Fruit fly (Drosophila melanogaster) whole organism, pupa: ENCODE results near the gene HP1e.

Experiments used
- CG10348 ChIP-seq: fragments of 200-800 bp; sonication (Bioruptor generic); IDR thresholded peaks from 2 replicates; pipeline ENCODE4 v1.3.6; 2022; ENCODE audit warnings: missing biosample characterization, missing genetic modification characterization
- CG12605 ChIP-seq: fragments of 200-800 bp; sonication (Bioruptor generic); IDR thresholded peaks from 2 replicates; pipeline ENCODE4 v1.3.6; 2022; ENCODE audit warnings: missing biosample characterization, missing genetic modification characterization
- CG13204 ChIP-seq: fragments of 200-800 bp; sonication (Bioruptor generic); optimal IDR thresholded peaks from 2 replicates; lab custom pipeline; 2018; ENCODE audit warnings: missing biosample characterization, mild to moderate bottlenecking, missing genetic modification characterization, moderate library complexity
- CG14655 ChIP-seq: fragments of 200-800 bp; sonication (Bioruptor generic); optimal IDR thresholded peaks from 3 replicates; lab custom pipeline; 2017; ENCODE audit warnings: mild to moderate bottlenecking, missing biosample characterization, missing genetic modification reagents, missing genetic modification characterization
- CG15710 ChIP-seq: fragments of 200-800 bp; sonication (Bioruptor generic); optimal IDR thresholded peaks from 2 replicates; lab custom pipeline; 2018; ENCODE audit warnings: missing biosample characterization, mild to moderate bottlenecking, missing genetic modification characterization, moderate library complexity
- CG17806 ChIP-seq: fragments of 200-800 bp; sonication (Bioruptor generic); optimal IDR thresholded peaks from 2 replicates; lab custom pipeline; 2018; ENCODE audit warnings: missing biosample characterization, mild to moderate bottlenecking, missing genetic modification characterization, moderate library complexity
- CG32121 ChIP-seq: fragments of 200-800 bp; sonication (Bioruptor generic); IDR thresholded peaks from 2 replicates; pipeline ENCODE4 v1.3.6; 2022; ENCODE audit warnings: missing biosample characterization, missing genetic modification characterization
- CG34367 ChIP-seq: fragments of 200-800 bp; sonication (Bioruptor generic); optimal IDR thresholded peaks from 2 replicates; lab custom pipeline; 2018; ENCODE audit warnings: missing biosample characterization, mild to moderate bottlenecking, missing genetic modification characterization
- CG4496 ChIP-seq: fragments of 200-800 bp; sonication (Bioruptor generic); IDR thresholded peaks from 3 replicates; pipeline ENCODE4 v1.3.6; 2022; ENCODE audit warnings: missing biosample characterization, missing genetic modification characterization
- CG8159 ChIP-seq: fragments of 200-800 bp; sonication (Bioruptor generic); optimal IDR thresholded peaks from 3 replicates; lab custom pipeline; 2018; ENCODE audit warnings: missing biosample characterization, mild to moderate bottlenecking, missing genetic modification characterization, moderate library complexity
- CG8301 ChIP-seq: fragments of 200-800 bp; sonication (Bioruptor generic); optimal IDR thresholded peaks from 2 replicates; lab custom pipeline; 2018; ENCODE audit warnings: missing biosample characterization, mild to moderate bottlenecking, missing genetic modification characterization
- CG9948 ChIP-seq: fragments of 200-800 bp; sonication (Bioruptor generic); optimal IDR thresholded peaks from 2 replicates; lab custom pipeline; 2018; ENCODE audit warnings: missing biosample characterization, mild to moderate bottlenecking, missing genetic modification characterization, moderate library complexity
- D1 ChIP-seq: fragments of 200-800 bp; sonication (Bioruptor generic); optimal IDR thresholded peaks from 2 replicates; lab custom pipeline; 2018; ENCODE audit warnings: missing biosample characterization, mild to moderate bottlenecking, missing genetic modification characterization, moderate library complexity
- EcR ChIP-seq: fragments of 200-800 bp; sonication (Bioruptor generic); optimal IDR thresholded peaks from 3 replicates; lab custom pipeline; 2019; ENCODE audit warnings: missing biosample characterization, missing genetic modification characterization, mild to moderate bottlenecking, moderate library complexity, missing genetic modification reagents
- Ets98B ChIP-seq: fragments of 200-800 bp; sonication (Bioruptor generic); IDR thresholded peaks from 2 replicates; pipeline ENCODE4 v1.3.6; 2022; ENCODE audit warnings: missing biosample characterization, missing genetic modification characterization
- Pif1A ChIP-seq: fragments of 200-800 bp; sonication (Bioruptor generic); optimal IDR thresholded peaks from 3 replicates; lab custom pipeline; 2016; ENCODE audit warnings: missing biosample characterization, missing genetic modification characterization
- Pif1B ChIP-seq: fragments of 200-800 bp; sonication (Bioruptor generic); optimal IDR thresholded peaks from 3 replicates; lab custom pipeline; 2016; ENCODE audit warnings: missing biosample characterization, missing genetic modification characterization
- Snoo ChIP-seq: fragments of 200-800 bp; sonication (Bioruptor generic); optimal IDR thresholded peaks from 3 replicates; lab custom pipeline; 2017; ENCODE audit warnings: missing biosample characterization, mild to moderate bottlenecking, missing genetic modification characterization, inconsistent platforms
- fd96Ca ChIP-seq: fragments of 200-800 bp; sonication (Bioruptor generic); IDR thresholded peaks from 3 replicates; pipeline ENCODE4 v1.3.6; 2022; ENCODE audit warnings: missing biosample characterization, missing genetic modification characterization
- gl ChIP-seq: fragments of 200-800 bp; sonication (Bioruptor generic); optimal IDR thresholded peaks from 2 replicates; lab custom pipeline; 2018; ENCODE audit warnings: missing biosample characterization, mild to moderate bottlenecking, missing genetic modification characterization
- rn ChIP-seq: fragments of 200-800 bp; sonication (Bioruptor generic); IDR thresholded peaks from 2 replicates; pipeline ENCODE4 v1.3.6; 2022; ENCODE audit warnings: missing biosample characterization, missing genetic modification characterization

Gene HP1e

DNA sequence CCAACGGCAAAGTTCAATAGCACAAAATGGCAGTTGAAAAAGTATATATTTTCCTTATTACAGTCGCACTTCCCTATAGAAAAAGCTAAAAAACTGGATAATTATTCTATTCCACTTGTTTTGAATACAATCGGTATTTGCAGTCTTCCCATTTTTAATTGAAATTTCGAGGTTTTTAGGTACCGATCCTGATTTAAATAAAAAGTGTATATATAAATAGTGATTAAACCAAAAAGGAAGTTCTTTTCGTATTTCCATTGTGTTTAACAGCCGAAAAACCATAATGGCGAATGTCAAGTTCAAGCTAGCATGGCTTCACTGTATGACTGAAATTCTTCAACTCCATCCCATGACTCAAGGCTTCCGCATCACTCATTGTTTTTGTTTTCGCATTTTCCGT lies 25.0 kb downstream of the HP1e start:
- TF ChIP-seq CG10348 (GFP tag; lab: Robert Waterston, UW), result no peak
- peak; percentile 41 for TF ChIP-seq CG8159 (tag; lab: Kevin White, UChicago)
- no peak for TF ChIP-seq D1 (tag; lab: Kevin White, UChicago)
- TF ChIP-seq CG14655, result peak; percentile 61
- TF ChIP-seq CG15710 (tag; lab: Kevin White, UChicago), result peak; percentile 64
- peak; percentile 0 for TF ChIP-seq Pif1B (GFP tag; lab: Kevin White, UChicago)
- TF ChIP-seq CG34367 (tag; lab: Kevin White, UChicago), result peak; percentile 11
- TF ChIP-seq fd96Ca (GFP tag; lab: Robert Waterston, UW), result 0 out of 3 replicates have a peak, but pooled peaks have one; percentile 10
- peak; percentile 43 for TF ChIP-seq CG17806
- TF ChIP-seq gl (tag; lab: Kevin White, UChicago), result no peak
- TF ChIP-seq EcR (GFP tag; lab: Kevin White, UChicago), result no peak
- peak; percentile 21 for TF ChIP-seq CG8301 (tag; lab: Kevin White, UChicago)
- TF ChIP-seq Ets98B (GFP tag; lab: Robert Waterston, UW), result 0 out of 2 replicates have a peak, but pooled peaks have one; percentile 20
- TF ChIP-seq CG9948 (tag; lab: Kevin White, UChicago), result peak; percentile 44
- no peak for TF ChIP-seq CG4496 (GFP tag; lab: Robert Waterston, UW)
- peak; percentile 0 for TF ChIP-seq Pif1A (GFP tag; lab: Kevin White, UChicago)
- no peak for TF ChIP-seq CG12605 (GFP tag; lab: Robert Waterston, UW)
- peak; percentile 16 for TF ChIP-seq Snoo (tag; lab: Kevin White, UChicago)
- TF ChIP-seq CG13204 (GFP tag; lab: Kevin White, UChicago), result no peak
- TF ChIP-seq CG32121, result peak; percentile 25; the same call in 1 of the 2 replicates
- TF ChIP-seq rn (GFP tag; lab: Robert Waterston, UW), result no peak
- TF ChIP-seq, all 21 proteins: peak for 13

DNA sequence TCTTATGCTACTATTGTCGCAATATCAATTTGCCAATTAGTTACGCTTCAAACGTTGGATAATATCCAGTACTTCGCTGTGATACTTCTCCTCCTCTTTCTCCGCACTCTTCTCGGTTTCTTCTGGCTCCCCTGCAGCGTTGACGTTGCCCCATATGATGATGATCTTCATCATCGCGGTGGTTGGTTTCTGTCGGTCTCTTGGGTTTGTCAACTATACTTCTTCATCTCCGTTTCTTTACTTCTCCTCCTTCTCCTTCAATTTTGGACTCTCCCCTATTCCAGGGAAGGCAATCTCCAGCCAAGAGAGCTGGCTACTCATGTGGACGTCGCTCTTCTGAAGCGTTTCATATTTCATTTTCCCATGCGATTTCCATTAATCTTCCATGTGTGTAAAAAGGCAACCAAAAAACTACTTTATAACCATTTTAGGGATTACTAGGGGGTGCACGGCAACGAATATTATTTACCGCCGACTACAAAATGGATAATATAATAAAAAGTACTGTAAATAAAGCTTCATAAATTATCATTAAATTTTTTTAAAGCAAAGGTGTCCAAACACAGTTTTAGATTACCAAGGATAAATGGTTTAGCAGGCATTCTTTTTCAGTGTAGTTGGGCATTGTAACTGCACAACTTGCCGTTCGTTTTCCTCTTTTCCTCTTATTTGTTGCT lies 26.3 kb downstream of the HP1e start:
- TF ChIP-seq CG14655, result peak; percentile 88
- TF ChIP-seq Ets98B (GFP tag; lab: Robert Waterston, UW), result peak; percentile 86
- no peak for TF ChIP-seq EcR (GFP tag; lab: Kevin White, UChicago)
- TF ChIP-seq CG9948 (tag; lab: Kevin White, UChicago), result peak; percentile 92
- TF ChIP-seq CG13204 (GFP tag; lab: Kevin White, UChicago), result peak; percentile 66
- TF ChIP-seq Pif1B (GFP tag; lab: Kevin White, UChicago), result peak; percentile 89
- TF ChIP-seq Snoo (tag; lab: Kevin White, UChicago), result peak; percentile 76
- peak; percentile 81; the same call in 2 of the 3 replicates for TF ChIP-seq fd96Ca (GFP tag; lab: Robert Waterston, UW)
- peak; percentile 89 for TF ChIP-seq CG34367 (tag; lab: Kevin White, UChicago)
- TF ChIP-seq CG15710 (tag; lab: Kevin White, UChicago), result peak; percentile 91
- peak; percentile 79 for TF ChIP-seq CG32121
- TF ChIP-seq Pif1A (GFP tag; lab: Kevin White, UChicago), result peak; percentile 90
- TF ChIP-seq CG12605 (GFP tag; lab: Robert Waterston, UW), result peak; percentile 80
- peak; percentile 90 for TF ChIP-seq CG4496 (GFP tag; lab: Robert Waterston, UW)
- TF ChIP-seq CG8159 (tag; lab: Kevin White, UChicago), result peak; percentile 94
- peak; percentile 82 for TF ChIP-seq gl (tag; lab: Kevin White, UChicago)
- peak; percentile 93 for TF ChIP-seq CG17806
- TF ChIP-seq CG10348 (GFP tag; lab: Robert Waterston, UW), result peak; percentile 46; the same call in 1 of the 2 replicates
- peak; percentile 88 for TF ChIP-seq CG8301 (tag; lab: Kevin White, UChicago)
- peak; percentile 82 for TF ChIP-seq D1 (tag; lab: Kevin White, UChicago)
- TF ChIP-seq rn (GFP tag; lab: Robert Waterston, UW), result peak; percentile 82

DNA sequence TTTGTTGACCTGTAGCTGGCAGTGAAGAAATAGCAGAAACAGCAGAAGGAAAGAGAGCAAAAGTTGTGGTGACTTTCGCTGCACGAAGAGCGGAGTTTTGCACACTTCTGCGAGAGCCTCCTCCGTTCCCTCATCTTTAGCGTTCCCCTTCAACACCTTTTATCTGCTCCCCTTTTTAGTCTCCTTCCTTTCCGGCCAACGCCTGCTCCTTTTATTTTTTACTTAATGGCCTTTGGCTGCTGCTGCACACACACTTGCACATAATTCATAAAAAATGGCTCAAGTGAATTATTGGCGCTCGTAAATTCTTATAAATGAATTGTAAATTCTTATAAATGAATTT lies 26.8 kb downstream of the HP1e start:
- 0 out of 2 replicates have a peak, but pooled peaks have one; percentile 5 for TF ChIP-seq CG12605 (GFP tag; lab: Robert Waterston, UW)
- TF ChIP-seq CG34367 (tag; lab: Kevin White, UChicago), result no peak
- TF ChIP-seq gl (tag; lab: Kevin White, UChicago), result no peak
- no peak for TF ChIP-seq CG32121
- no peak for TF ChIP-seq Pif1B (GFP tag; lab: Kevin White, UChicago)
- no peak for TF ChIP-seq CG15710 (tag; lab: Kevin White, UChicago)
- no peak for TF ChIP-seq CG14655
- TF ChIP-seq CG8301 (tag; lab: Kevin White, UChicago), result no peak
- no peak for TF ChIP-seq rn (GFP tag; lab: Robert Waterston, UW)
- peak; percentile 72 for TF ChIP-seq EcR (GFP tag; lab: Kevin White, UChicago)
- no peak for TF ChIP-seq CG8159 (tag; lab: Kevin White, UChicago)

DNA sequence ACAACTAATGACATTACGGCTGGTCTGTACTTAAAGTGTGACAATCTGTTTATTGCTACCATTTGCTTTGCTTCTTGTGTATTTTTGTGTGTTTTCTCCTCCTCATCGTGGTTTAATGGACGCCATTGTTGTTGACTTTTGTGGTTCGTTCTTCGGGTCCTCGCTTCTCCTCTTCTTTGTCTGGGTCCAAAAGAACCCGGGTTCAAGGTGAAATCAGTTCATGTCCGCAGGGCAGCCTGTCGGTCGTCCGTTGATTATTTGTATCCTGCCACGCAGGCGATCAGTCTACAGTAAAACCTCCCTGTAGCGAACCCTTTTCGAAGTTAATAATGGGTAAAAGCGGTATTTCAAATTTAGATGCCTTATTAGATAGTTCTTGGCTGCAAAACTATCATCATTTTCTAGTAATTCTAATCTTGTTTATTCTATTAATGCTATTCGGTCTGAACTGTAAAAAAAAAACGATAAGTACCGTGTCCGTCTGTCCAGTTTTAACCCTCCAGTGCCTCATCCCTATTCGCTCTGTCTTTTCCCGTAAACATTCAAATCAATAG lies 27.8 kb downstream of the HP1e start:
- no peak for TF ChIP-seq rn (GFP tag; lab: Robert Waterston, UW)
- peak; percentile 53 for TF ChIP-seq CG8159 (tag; lab: Kevin White, UChicago)
- TF ChIP-seq CG8301 (tag; lab: Kevin White, UChicago), result no peak
- TF ChIP-seq fd96Ca (GFP tag; lab: Robert Waterston, UW), result no peak
- no peak for TF ChIP-seq CG14655
- peak; percentile 13 for TF ChIP-seq CG17806
- TF ChIP-seq CG4496 (GFP tag; lab: Robert Waterston, UW), result no peak
- TF ChIP-seq CG13204 (GFP tag; lab: Kevin White, UChicago), result no peak
- TF ChIP-seq CG12605 (GFP tag; lab: Robert Waterston, UW), result no peak
- TF ChIP-seq CG32121, result no peak
- peak; percentile 75 for TF ChIP-seq EcR (GFP tag; lab: Kevin White, UChicago)
- no peak for TF ChIP-seq Pif1A (GFP tag; lab: Kevin White, UChicago)
- TF ChIP-seq CG10348 (GFP tag; lab: Robert Waterston, UW), result no peak
- TF ChIP-seq gl (tag; lab: Kevin White, UChicago), result no peak
- no peak for TF ChIP-seq D1 (tag; lab: Kevin White, UChicago)
- no peak for TF ChIP-seq Pif1B (GFP tag; lab: Kevin White, UChicago)
- no peak for TF ChIP-seq Ets98B (GFP tag; lab: Robert Waterston, UW)
